Worm (Caenorhabditis elegans) whole organism, young adult: ENCODE data around the gene aqp-3.

Experiments used
- B0019.2 ChIP-seq: fragments of 200-800 bp; sonication (Bioruptor generic); conservative IDR thresholded peaks from 2 replicates; pipeline ENCODE4 v1.3.6; 2022; ENCODE audit warnings: missing genetic modification reagents, missing genetic modification characterization, missing compliant biosample characterization
- B0336.3 ChIP-seq: fragments of 200-800 bp; sonication (Bioruptor generic); IDR thresholded peaks from 2 replicates; pipeline ENCODE4 v1.3.6; 2022; ENCODE audit warnings: missing genetic modification characterization, missing compliant biosample characterization
- C17E4.6 ChIP-seq: fragments of 200-800 bp; sonication (Bioruptor generic); IDR thresholded peaks from 2 replicates; pipeline ENCODE4 v1.3.6; 2022; ENCODE audit warnings: missing genetic modification reagents, missing genetic modification characterization, missing compliant biosample characterization
- D2030.7 ChIP-seq: fragments of 200-800 bp; sonication (Bioruptor generic); IDR thresholded peaks from 2 replicates; pipeline ENCODE4 v1.3.6; 2022; ENCODE audit warnings: missing genetic modification reagents, missing genetic modification characterization, missing compliant biosample characterization
- F23B12.7 ChIP-seq: sonication (generic microtip); optimal IDR thresholded peaks from 2 replicates; lab custom pipeline; 2017; ENCODE audit warnings: missing genetic modification characterization, mild to moderate bottlenecking, missing compliant biosample characterization, antibody characterized with exemption, moderate library complexity; ENCODE audit not compliant: insufficient read depth
- F33H1.4 ChIP-seq: fragments of 200-800 bp; sonication (Bioruptor generic); IDR thresholded peaks from 2 replicates; pipeline ENCODE4 v1.3.6; 2022; ENCODE audit warnings: missing genetic modification reagents, missing genetic modification characterization, missing compliant biosample characterization
- F52B5.7 ChIP-seq: sonication (generic microtip); optimal IDR thresholded peaks from 2 replicates; lab custom pipeline; 2016; ENCODE audit warnings: mild to moderate bottlenecking, missing genetic modification characterization, missing compliant biosample characterization
- F57A8.1 ChIP-seq: fragments of 200-800 bp; sonication (Bioruptor generic); optimal IDR thresholded peaks from 2 replicates; lab custom pipeline; 2018; ENCODE audit warnings: mild to moderate bottlenecking, missing genetic modification characterization, moderate library complexity, missing compliant biosample characterization
- K12H6.12 ChIP-seq: fragments of 200-800 bp; sonication (Bioruptor generic); optimal IDR thresholded peaks from 2 replicates; lab custom pipeline; 2018; ENCODE audit warnings: mild to moderate bottlenecking, missing genetic modification characterization, missing compliant biosample characterization
- Y53G8AR.9 ChIP-seq: fragments of 200-800 bp; sonication (Bioruptor generic); conservative IDR thresholded peaks from 2 replicates; pipeline ENCODE4 v1.3.6; 2022; ENCODE audit warnings: missing genetic modification reagents, missing genetic modification characterization, missing compliant biosample characterization
- Y56A3A.18 ChIP-seq: fragments of 200-800 bp; sonication (Bioruptor generic); IDR thresholded peaks from 2 replicates; pipeline ENCODE4 v1.3.6; 2022; ENCODE audit warnings: missing genetic modification reagents, missing genetic modification characterization, missing compliant biosample characterization
- ZK185.1 ChIP-seq: sonication (generic microtip); optimal IDR thresholded peaks from 2 replicates; lab custom pipeline; 2016; ENCODE audit warnings: mild to moderate bottlenecking, missing genetic modification characterization, missing compliant biosample characterization; ENCODE audit not compliant: poor library complexity, severe bottlenecking
- akir-1 ChIP-seq: fragments of 200-800 bp; sonication (Bioruptor generic); optimal IDR thresholded peaks from 2 replicates; lab custom pipeline; 2018; ENCODE audit warnings: mild to moderate bottlenecking, missing genetic modification characterization, moderate library complexity, missing compliant biosample characterization
- aptf-2 ChIP-seq: fragments of 200-800 bp; sonication (Bioruptor generic); conservative IDR thresholded peaks from 2 replicates; pipeline ENCODE4 v1.3.6; 2022; ENCODE audit warnings: missing genetic modification reagents, missing genetic modification characterization, missing compliant biosample characterization
- aptf-3 ChIP-seq: fragments of 200-800 bp; sonication (Bioruptor generic); IDR thresholded peaks from 2 replicates; pipeline ENCODE4 v1.3.6; 2022; ENCODE audit warnings: missing genetic modification characterization, missing compliant biosample characterization
- atf-7 ChIP-seq: sonication (generic microtip); optimal IDR thresholded peaks from 2 replicates; lab custom pipeline; 2017; ENCODE audit warnings: mild to moderate bottlenecking, missing genetic modification characterization, missing compliant biosample characterization
- attf-3 ChIP-seq: fragments of 200-800 bp; sonication (Bioruptor generic); conservative IDR thresholded peaks from 2 replicates; pipeline ENCODE4 v1.3.6; 2022; ENCODE audit warnings: missing genetic modification reagents, missing genetic modification characterization, missing compliant biosample characterization
- ceh-58 ChIP-seq: fragments of 200-800 bp; sonication (Bioruptor generic); IDR thresholded peaks from 2 replicates; pipeline ENCODE4 v1.3.6; 2022; ENCODE audit warnings: missing genetic modification characterization, missing compliant biosample characterization
- ceh-79 ChIP-seq: sonication (generic microtip); optimal IDR thresholded peaks from 2 replicates; lab custom pipeline; 2017; ENCODE audit warnings: mild to moderate bottlenecking, missing genetic modification characterization, missing compliant biosample characterization
- ceh-91 ChIP-seq: fragments of 200-800 bp; sonication (Bioruptor generic); IDR thresholded peaks from 2 replicates; pipeline ENCODE4 v1.3.6; 2022; ENCODE audit warnings: missing genetic modification reagents, missing genetic modification characterization, missing compliant biosample characterization
- egl-44 ChIP-seq: fragments of 200-800 bp; sonication (Bioruptor generic); IDR thresholded peaks from 2 replicates; pipeline ENCODE4 v1.3.6; 2022; ENCODE audit warnings: missing genetic modification reagents, missing genetic modification characterization, missing compliant biosample characterization
- ekl-4 ChIP-seq: fragments of 200-800 bp; sonication (Bioruptor generic); IDR thresholded peaks from 2 replicates; pipeline ENCODE4 v1.3.6; 2022; ENCODE audit warnings: missing genetic modification reagents, missing genetic modification characterization, missing compliant biosample characterization
- fkh-3 ChIP-seq: sonication (generic microtip); optimal IDR thresholded peaks from 2 replicates; lab custom pipeline; 2016; ENCODE audit warnings: mild to moderate bottlenecking, missing genetic modification characterization, missing compliant biosample characterization
- gei-17 ChIP-seq: fragments of 200-800 bp; sonication (Bioruptor generic); optimal IDR thresholded peaks from 2 replicates; lab custom pipeline; 2018; ENCODE audit warnings: mild to moderate bottlenecking, missing genetic modification characterization, missing compliant biosample characterization
- him-1 ChIP-seq: sonication (generic microtip); optimal IDR thresholded peaks from 2 replicates; lab custom pipeline; 2016; ENCODE audit warnings: missing genotype, missing genetic modification reagents, missing genetic modification characterization, missing compliant biosample characterization
- hsf-1 ChIP-seq: fragments of 200-800 bp; sonication (Bioruptor generic); IDR thresholded peaks from 2 replicates; pipeline ENCODE4 v1.3.6; 2022; ENCODE audit warnings: missing genetic modification reagents, missing genetic modification characterization, missing compliant biosample characterization
- let-607 ChIP-seq, 2 experiments: fragments of 200-800 bp in 1 of 2; sonication (Bioruptor generic) in 1 of 2; sonication (generic microtip) in 1 of 2; optimal IDR thresholded peaks; 2 replicates each; lab custom pipeline; 2016 to 2018; ENCODE audit warnings: mild to moderate bottlenecking in 2 of 2, missing compliant biosample characterization in 2 of 2, missing genetic modification characterization in 2 of 2, moderate library complexity in 2 of 2, missing genotype in 1 of 2
- lin-54 ChIP-seq: fragments of 200-800 bp; sonication (Bioruptor generic); optimal IDR thresholded peaks from 2 replicates; lab custom pipeline; 2018; ENCODE audit warnings: mild to moderate bottlenecking, missing genetic modification characterization, missing compliant biosample characterization
- madf-6 ChIP-seq: fragments of 200-800 bp; sonication (Bioruptor generic); IDR thresholded peaks from 2 replicates; pipeline ENCODE4 v1.3.6; 2022; ENCODE audit warnings: missing genetic modification reagents, missing genetic modification characterization, missing compliant biosample characterization
- madf-8 ChIP-seq: fragments of 200-800 bp; sonication (Bioruptor generic); conservative IDR thresholded peaks from 2 replicates; pipeline ENCODE4 v1.3.6; 2022; ENCODE audit warnings: missing genetic modification reagents, missing genetic modification characterization, missing compliant biosample characterization
- mes-4 ChIP-seq: sonication (generic microtip); optimal IDR thresholded peaks from 2 replicates; lab custom pipeline; 2016; ENCODE audit warnings: missing genotype, missing genetic modification characterization, missing compliant biosample characterization
- nhr-179 ChIP-seq: sonication (generic microtip); optimal IDR thresholded peaks from 2 replicates; lab custom pipeline; 2016; ENCODE audit warnings: mild to moderate bottlenecking, missing genetic modification characterization, missing compliant biosample characterization
- rcor-1 ChIP-seq: fragments of 200-800 bp; sonication (Bioruptor generic); IDR thresholded peaks from 2 replicates; pipeline ENCODE4 v1.3.6; 2022; ENCODE audit warnings: missing genetic modification reagents, missing genetic modification characterization, missing compliant biosample characterization
- snpc-3.4 ChIP-seq: sonication (generic microtip); optimal IDR thresholded peaks from 2 replicates; lab custom pipeline; 2017; ENCODE audit warnings: missing genetic modification characterization, mild to moderate bottlenecking, missing compliant biosample characterization, antibody characterized with exemption, moderate library complexity, missing genotype, missing genetic modification reagents
- sptf-2 ChIP-seq: fragments of 200-800 bp; sonication (Bioruptor generic); optimal IDR thresholded peaks from 2 replicates; lab custom pipeline; 2018; ENCODE audit warnings: mild to moderate bottlenecking, missing genetic modification characterization, missing compliant biosample characterization
- tbx-9 ChIP-seq: sonication (generic microtip); optimal IDR thresholded peaks from 2 replicates; lab custom pipeline; 2016; ENCODE audit warnings: borderline replicate concordance, missing genetic modification characterization, inconsistent platforms, missing compliant biosample characterization
- ztf-26 ChIP-seq: sonication (generic microtip); optimal IDR thresholded peaks from 2 replicates; lab custom pipeline; 2017; ENCODE audit warnings: missing genetic modification characterization, missing compliant biosample characterization
- ztf-3 ChIP-seq: fragments of 200-800 bp; sonication (Bioruptor generic); optimal IDR thresholded peaks from 2 replicates; lab custom pipeline; 2018; ENCODE audit warnings: mild to moderate bottlenecking, missing genetic modification characterization, missing compliant biosample characterization

aqp-3 gene

ce11 chrIV:11004273-11004672 is 38.0 kb upstream of the aqp-3 start, which contains the start of gene F13H10.1:
Gene F13H10.1 (plus strand): TSS chrIV:11004573.
- TF ChIP-seq aptf-3 (GFP tag; lab: Robert Waterston, UW) (no peak), K12H6.12 (no peak), D2030.7 (GFP tag; lab: Robert Waterston, UW) (no peak), B0336.3 (GFP tag; lab: Robert Waterston, UW) (no peak), him-1 (tag; lab: Kevin White, UChicago) (no peak), B0019.2 (GFP tag; lab: Robert Waterston, UW) (no peak), Y56A3A.18 (GFP tag; lab: Robert Waterston, UW) (no peak), ceh-79 (tag; lab: Kevin White, UChicago) (no peak), Y53G8AR.9 (GFP tag; lab: Robert Waterston, UW) (no peak), nhr-179 (tag; lab: Kevin White, UChicago) (no peak), hsf-1 (GFP tag; lab: Robert Waterston, UW) (no peak), aptf-2 (GFP tag; lab: Robert Waterston, UW) (no peak), F52B5.7 (tag; lab: Kevin White, UChicago) (no peak), ztf-26 (tag; lab: Kevin White, UChicago) (no peak)

- no peak for TF ChIP-seq fkh-3
- no peak for TF ChIP-seq atf-7
- no peak for TF ChIP-seq sptf-2 (GFP tag; lab: Kevin White, UChicago)
- no peak for TF ChIP-seq tbx-9 (tag; lab: Kevin White, UChicago)
- no peak for TF ChIP-seq C17E4.6 (GFP tag; lab: Robert Waterston, UW)
- no peak for TF ChIP-seq F33H1.4 (GFP tag; lab: Robert Waterston, UW)
Measured at ce11 chrIV:11001614-11002013, 35.4 kb upstream of the aqp-3 start, which contains the start of gene F13H10.9. Gene F13H10.9 (plus strand): TSS chrIV:11001914.

ce11 chrIV:10990699-10991098 is 24.4 kb upstream of the aqp-3 start, which contains the start of gene F13H10.5:
Gene F13H10.5 (plus strand): TSS chrIV:10990999.
- TF ChIP-seq F57A8.1: no peak
- TF ChIP-seq F23B12.7 (tag; lab: Kevin White, UChicago): no peak
- no peak for TF ChIP-seq K12H6.12
- TF ChIP-seq gei-17 (GFP tag; lab: Kevin White, UChicago): no peak
- TF ChIP-seq sptf-2 (GFP tag; lab: Kevin White, UChicago): no peak
- no peak for TF ChIP-seq attf-3 (GFP tag; lab: Robert Waterston, UW)
- TF ChIP-seq akir-1 (GFP tag; lab: Kevin White, UChicago): no peak
- no peak for TF ChIP-seq mes-4
- no peak for TF ChIP-seq snpc-3.4 (tag; lab: Kevin White, UChicago)
- no peak for TF ChIP-seq ZK185.1 (tag; lab: Kevin White, UChicago)
- TF ChIP-seq egl-44 (GFP tag; lab: Robert Waterston, UW): no peak
- TF ChIP-seq ceh-58 (GFP tag; lab: Robert Waterston, UW): no peak
- no peak for TF ChIP-seq lin-54
- TF ChIP-seq ztf-3: no peak
- no peak for TF ChIP-seq let-607 (tag; optimal IDR thresholded peaks at IDR 0.05; lab: Kevin White, UChicago)
- TF ChIP-seq aptf-2 (GFP tag; lab: Robert Waterston, UW): no peak

ce11 chrIV:10987342-10987945 is 21.2 kb upstream of the aqp-3 start, which contains the start of gene Y43E12A.3:
Gene Y43E12A.3 (plus strand): TSS chrIV:10987895.
- TF ChIP-seq D2030.7 (GFP tag; lab: Robert Waterston, UW) (peak; percentile 24; the same call in 1 of the 2 replicates), madf-8 (peak; percentile 30; the same call in 1 of the 2 replicates), ceh-91 (GFP tag; lab: Robert Waterston, UW) (peak; percentile 34; the same call in 1 of the 2 replicates), rcor-1 (GFP tag; lab: Robert Waterston, UW) (0 out of 2 replicates have a peak, but pooled peaks have one; percentile 5), madf-6 (GFP tag; lab: Robert Waterston, UW) (peak; percentile 72), hsf-1 (GFP tag; lab: Robert Waterston, UW) (0 out of 2 replicates have a peak, but pooled peaks have one; percentile 43), ekl-4 (GFP tag; lab: Robert Waterston, UW) (peak; percentile 60; the same call in 1 of the 2 replicates), Y53G8AR.9 (GFP tag; lab: Robert Waterston, UW) (0 out of 2 replicates have a peak, but pooled peaks have one; percentile 48), F33H1.4 (GFP tag; lab: Robert Waterston, UW) (peak; percentile 28; the same call in 1 of the 2 replicates)
